Fruit fly (Drosophila melanogaster) whole organism, prepupa: Measurements from ENCODE around the gene CG13248.

Experiments
- Blimp-1 ChIP-seq: fragments of 200-800 bp; sonication (Bioruptor generic); optimal IDR thresholded peaks from 3 replicates; lab custom pipeline; 2017; ENCODE audit warnings: missing biosample characterization, missing genetic modification characterization, mild to moderate bottlenecking, moderate library complexity, missing genetic modification reagents
- CG10631 ChIP-seq: fragments of 200-800 bp; sonication (Bioruptor generic); optimal IDR thresholded peaks from 2 replicates; lab custom pipeline; 2016; ENCODE audit warnings: missing biosample characterization, missing genetic modification characterization
- CG10669 ChIP-seq: fragments of 200-800 bp; sonication (Bioruptor generic); optimal IDR thresholded peaks from 3 replicates; lab custom pipeline; 2018; ENCODE audit warnings: missing biosample characterization, mild to moderate bottlenecking, missing genetic modification characterization, moderate library complexity
- CG11294 ChIP-seq: fragments of 200-800 bp; sonication (Bioruptor generic); IDR thresholded peaks from 2 replicates; pipeline ENCODE4 v1.3.6; 2022; ENCODE audit warnings: missing biosample characterization, missing genetic modification characterization
- CG11762 ChIP-seq: fragments of 200-800 bp; sonication (Bioruptor generic); optimal IDR thresholded peaks from 3 replicates; lab custom pipeline; 2016; ENCODE audit warnings: missing biosample characterization, missing genetic modification characterization; ENCODE audit not compliant: insufficient read depth
- CG11902 ChIP-seq: fragments of 200-800 bp; sonication (Bioruptor generic); optimal IDR thresholded peaks from 3 replicates; lab custom pipeline; 2016; ENCODE audit warnings: missing biosample characterization, missing genetic modification characterization
- CG1621 ChIP-seq: fragments of 200-800 bp; sonication (Bioruptor generic); optimal IDR thresholded peaks from 3 replicates; lab custom pipeline; 2018; ENCODE audit warnings: missing biosample characterization, mild to moderate bottlenecking, missing genetic modification characterization
- CG3919 ChIP-seq: fragments of 200-800 bp; sonication (Bioruptor generic); optimal IDR thresholded peaks from 3 replicates; lab custom pipeline; 2016; ENCODE audit warnings: missing biosample characterization, missing genetic modification characterization
- CG6276 ChIP-seq: fragments of 200-800 bp; sonication (Bioruptor generic); optimal IDR thresholded peaks from 2 replicates; lab custom pipeline; 2017; ENCODE audit warnings: missing biosample characterization, mild to moderate bottlenecking, missing genetic modification characterization
- CG6792 ChIP-seq: fragments of 200-800 bp; sonication (Bioruptor generic); optimal IDR thresholded peaks from 3 replicates; lab custom pipeline; 2016; ENCODE audit warnings: missing biosample characterization, missing genetic modification characterization
- CG6808 ChIP-seq: fragments of 200-800 bp; sonication (Bioruptor generic); optimal IDR thresholded peaks from 3 replicates; lab custom pipeline; 2017; ENCODE audit warnings: missing biosample characterization, missing genetic modification characterization, mild to moderate bottlenecking, moderate library complexity, missing genetic modification reagents
- CG6854 ChIP-seq: fragments of 200-800 bp; sonication (Bioruptor generic); optimal IDR thresholded peaks from 2 replicates; lab custom pipeline; 2017; ENCODE audit warnings: missing biosample characterization, mild to moderate bottlenecking, missing genetic modification characterization
- CG7368 ChIP-seq: fragments of 200-800 bp; sonication (Bioruptor generic); optimal IDR thresholded peaks from 3 replicates; lab custom pipeline; 2016; ENCODE audit warnings: missing biosample characterization, missing genetic modification characterization
- CG8119 ChIP-seq: fragments of 200-800 bp; sonication (Bioruptor generic); IDR thresholded peaks from 3 replicates; pipeline ENCODE4 v1.3.6; 2022; ENCODE audit warnings: missing biosample characterization, missing genetic modification characterization
- CG8319 ChIP-seq: fragments of 200-800 bp; sonication (Bioruptor generic); optimal IDR thresholded peaks from 3 replicates; lab custom pipeline; 2016; ENCODE audit warnings: missing biosample characterization, missing genetic modification characterization
- CG8632 ChIP-seq: fragments of 200-800 bp; sonication (Bioruptor generic); optimal IDR thresholded peaks from 3 replicates; lab custom pipeline; 2016; ENCODE audit warnings: missing biosample characterization, missing genetic modification characterization
- Eip75B ChIP-seq: fragments of 200-800 bp; sonication (Bioruptor generic); optimal IDR thresholded peaks from 3 replicates; lab custom pipeline; 2016; ENCODE audit warnings: missing biosample characterization, missing genetic modification characterization
- Eip78C ChIP-seq: fragments of 200-800 bp; sonication (Bioruptor generic); peaks from one replicate; lab custom pipeline; 2016; ENCODE audit warnings: missing biosample characterization, missing genetic modification characterization
- Eip93F ChIP-seq: fragments of 200-800 bp; sonication (Bioruptor generic); optimal IDR thresholded peaks from 2 replicates; lab custom pipeline; 2016; ENCODE audit warnings: missing biosample characterization, mild to moderate bottlenecking, missing genetic modification characterization
- Ets21C ChIP-seq: fragments of 200-800 bp; sonication (Bioruptor generic); optimal IDR thresholded peaks from 3 replicates; lab custom pipeline; 2016; ENCODE audit warnings: missing biosample characterization, missing genetic modification characterization
- Gug ChIP-seq: fragments of 200-800 bp; sonication (Bioruptor generic); IDR thresholded peaks from 2 replicates; pipeline ENCODE4 v1.3.6; 2022; ENCODE audit warnings: missing biosample characterization, missing genetic modification characterization
- OdsH ChIP-seq: fragments of 200-800 bp; sonication (Bioruptor generic); optimal IDR thresholded peaks from 3 replicates; lab custom pipeline; 2016; ENCODE audit warnings: missing biosample characterization, missing genetic modification characterization
- Smox ChIP-seq: fragments of 200-800 bp; sonication (Bioruptor generic); optimal IDR thresholded peaks from 3 replicates; lab custom pipeline; 2016; ENCODE audit warnings: missing biosample characterization, missing genetic modification characterization
- Sox102F ChIP-seq: fragments of 200-800 bp; sonication (Bioruptor generic); optimal IDR thresholded peaks from 2 replicates; lab custom pipeline; 2016; ENCODE audit warnings: missing biosample characterization, mild to moderate bottlenecking, missing genetic modification characterization
- Sox14 ChIP-seq: fragments of 200-800 bp; sonication (Bioruptor generic); optimal IDR thresholded peaks from 3 replicates; lab custom pipeline; 2016; ENCODE audit warnings: missing biosample characterization, missing genetic modification characterization
- Sox15 ChIP-seq: fragments of 200-800 bp; sonication (Bioruptor generic); optimal IDR thresholded peaks from 3 replicates; lab custom pipeline; 2016; ENCODE audit warnings: missing biosample characterization, missing genetic modification characterization
- achi ChIP-seq: fragments of 200-800 bp; sonication (Bioruptor generic); optimal IDR thresholded peaks from 3 replicates; lab custom pipeline; 2016; ENCODE audit warnings: missing biosample characterization, missing genetic modification characterization
- cyc ChIP-seq: fragments of 200-800 bp; sonication (Bioruptor generic); optimal IDR thresholded peaks from 3 replicates; lab custom pipeline; 2016; ENCODE audit warnings: missing biosample characterization, missing genetic modification characterization
- esn ChIP-seq: fragments of 200-800 bp; sonication (Bioruptor generic); optimal IDR thresholded peaks from 2 replicates; lab custom pipeline; 2016; ENCODE audit warnings: missing biosample characterization, mild to moderate bottlenecking, missing genetic modification characterization, moderate library complexity
- fkh ChIP-seq: fragments of 200-800 bp; sonication (Bioruptor generic); optimal IDR thresholded peaks from 3 replicates; lab custom pipeline; 2017; ENCODE audit warnings: missing biosample characterization, mild to moderate bottlenecking, missing genetic modification characterization, moderate library complexity
- net ChIP-seq: fragments of 200-800 bp; sonication (Bioruptor generic); optimal IDR thresholded peaks from 3 replicates; lab custom pipeline; 2016; ENCODE audit warnings: missing biosample characterization, missing genetic modification characterization
- pdm3 ChIP-seq: fragments of 200-800 bp; sonication (Bioruptor generic); optimal IDR thresholded peaks from 3 replicates; lab custom pipeline; 2016; ENCODE audit warnings: missing biosample characterization, missing genetic modification characterization
- salr ChIP-seq, 2 experiments: fragments of 200-800 bp; sonication (Bioruptor generic); optimal IDR thresholded peaks; 3 replicates each; lab custom pipeline; 2016 to 2018; ENCODE audit warnings: missing biosample characterization in 2 of 2, missing genetic modification characterization in 2 of 2, mild to moderate bottlenecking in 1 of 2
- spab ChIP-seq: fragments of 200-800 bp; sonication (Bioruptor generic); optimal IDR thresholded peaks from 2 replicates; lab custom pipeline; 2017; ENCODE audit warnings: missing biosample characterization, mild to moderate bottlenecking, missing genetic modification characterization, missing genetic modification reagents
- svp ChIP-seq: fragments of 200-800 bp; sonication (Bioruptor generic); peaks from one replicate; lab custom pipeline; 2016; ENCODE audit warnings: missing biosample characterization, missing genetic modification characterization
- topi ChIP-seq: fragments of 200-800 bp; sonication (Bioruptor generic); optimal IDR thresholded peaks from 3 replicates; lab custom pipeline; 2016; ENCODE audit warnings: missing biosample characterization, missing genetic modification characterization

The CG13248 gene

dm6 chr3L:20441632-20442469 lies 31.5 kb upstream of the CG13248 start, which contains the start of gene CG5910 (continued):
- TF ChIP-seq Blimp-1 (no peak), fkh (peak; percentile 44), topi (no peak), svp (no peak), CG11294 (GFP tag; lab: Robert Waterston, UW) (peak; percentile 18; the same call in 1 of the 2 replicates), Smox (GFP tag; lab: Kevin White, UChicago) (no peak), CG11762 (GFP tag; lab: Kevin White, UChicago) (peak; percentile 41), CG6808 (GFP tag; lab: Kevin White, UChicago) (no peak), Eip93F (GFP tag; lab: Kevin White, UChicago) (no peak), CG6854 (GFP tag; lab: Kevin White, UChicago) (peak; percentile 57), net (GFP tag; lab: Kevin White, UChicago) (no peak)

dm6 chr3L:20440902-20441429 lies 30.6 kb upstream of the CG13248 start:
- TF ChIP-seq cyc (no peak), CG7368 (GFP tag; lab: Kevin White, UChicago) (no peak), CG10631 (GFP tag; lab: Kevin White, UChicago) (no peak), Sox102F (no peak), OdsH (GFP tag; lab: Kevin White, UChicago) (no peak), CG3919 (GFP tag; lab: Kevin White, UChicago) (no peak), Sox15 (no peak), Blimp-1 (no peak), Eip93F (GFP tag; lab: Kevin White, UChicago) (no peak), CG11902 (GFP tag; lab: Kevin White, UChicago) (no peak), Sox14 (GFP tag; lab: Kevin White, UChicago) (no peak), CG10669 (no peak), topi (no peak), achi (GFP tag; lab: Kevin White, UChicago) (no peak), pdm3 (GFP tag; lab: Kevin White, UChicago) (no peak), Ets21C (no peak), Eip78C (GFP tag; lab: Kevin White, UChicago) (no peak), Smox (GFP tag; lab: Kevin White, UChicago) (no peak)
- TF ChIP-seq, all 60 proteins: peak for 0

- TF ChIP-seq CG8119 (GFP tag; lab: Robert Waterston, UW) (no peak), Gug (no peak), CG10631 (GFP tag; lab: Kevin White, UChicago) (no peak), salr (GFP tag; optimal IDR thresholded peaks at IDR 0.05; lab: Kevin White, UChicago) (no peak), CG8632 (GFP tag; lab: Kevin White, UChicago) (no peak), CG6792 (no peak), Blimp-1 (no peak), CG8319 (GFP tag; lab: Kevin White, UChicago) (no peak), fkh (no peak), pdm3 (GFP tag; lab: Kevin White, UChicago) (no peak), CG11902 (GFP tag; lab: Kevin White, UChicago) (no peak), Eip75B (GFP tag; lab: Kevin White, UChicago) (no peak), OdsH (GFP tag; lab: Kevin White, UChicago) (no peak)
Observed at dm6 chr3L:20439772-20440171, 29.4 kb upstream of the CG13248 start, which contains the start of gene Hpd. Gene Hpd (minus strand): TSS chr3L:20439872.

dm6 chr3L:20436069-20436468 lies 25.7 kb upstream of the CG13248 start, which contains the start of the genes mRpL15 and CtIP:
Gene mRpL15 (minus strand): TSS chr3L:20436209.
Gene CtIP (plus strand): TSS chr3L:20436250.
- TF ChIP-seq CG1621 (tag; lab: Kevin White, UChicago), result no peak
- TF ChIP-seq CG7368 (GFP tag; lab: Kevin White, UChicago), result no peak
- TF ChIP-seq esn (GFP tag; lab: Kevin White, UChicago), result peak; percentile 16
- TF ChIP-seq spab, result no peak
- TF ChIP-seq salr (GFP tag; optimal IDR thresholded peaks at IDR 0.05; lab: Kevin White, UChicago), result no peak
- peak; percentile 25 for TF ChIP-seq Eip93F (GFP tag; lab: Kevin White, UChicago)
- no peak for TF ChIP-seq net (GFP tag; lab: Kevin White, UChicago)
- no peak for TF ChIP-seq CG6276 (GFP tag; lab: Kevin White, UChicago)
